Worm (Caenorhabditis elegans) whole organism, L4/young adult: Measurements from ENCODE around the gene K06G5.3.

ENCODE experiments used
- W03F9.2 ChIP-seq: fragments of 150-350 bp; optimal IDR thresholded peaks from 2 replicates; lab custom pipeline; 2014; ENCODE audit warnings: missing biosample characterization, missing genetic modification characterization
- dao-5 ChIP-seq: sonication (generic microtip); optimal IDR thresholded peaks from 2 replicates; lab custom pipeline; 2016; ENCODE audit warnings: missing genotype, missing genetic modification characterization, moderate library complexity, missing compliant biosample characterization
- him-1 ChIP-seq: sonication (generic microtip); optimal IDR thresholded peaks from 2 replicates; lab custom pipeline; 2016; ENCODE audit warnings: missing genotype, missing genetic modification reagents, missing genetic modification characterization, missing compliant biosample characterization

- TF ChIP-seq dao-5 (tag; lab: Kevin White, UChicago), result no peak
- no peak for TF ChIP-seq W03F9.2 (tag; lab: Kevin White, UChicago)
- TF ChIP-seq him-1 (tag; lab: Kevin White, UChicago), result no peak
These were observed 32.0 kb upstream of the K06G5.3 start, which contains the start of gene E02H4.5 for ce11 chrX:14255031-14255430.
